Worm (Caenorhabditis elegans) whole organism, L2 larva: ENCODE measurements around the gene K09F6.7.
"Not testable (repeated sequence)": the region's sequence is repeated elsewhere in the genome, so short reads cannot be mapped to it uniquely, and the experiment has no call there.

Experiments
- ZK546.5 ChIP-seq: sonication (generic microtip); optimal IDR thresholded peaks from 2 replicates; lab custom pipeline; 2017; ENCODE audit warnings: missing biosample characterization, missing genetic modification characterization
- alr-1 ChIP-seq: fragments of 150-350 bp; optimal IDR thresholded peaks from 2 replicates; lab custom pipeline; 2014; ENCODE audit warnings: missing biosample characterization, missing genetic modification characterization
- aly-2 ChIP-seq: fragments of 150-350 bp; optimal IDR thresholded peaks from 2 replicates; lab custom pipeline; 2014; ENCODE audit warnings: missing biosample characterization, missing genetic modification characterization
- ama-1 ChIP-seq: fragments of 150-350 bp; optimal IDR thresholded peaks from 2 replicates; lab custom pipeline; 2018; ENCODE audit warnings: inconsistent platforms
- ceh-16 ChIP-seq: fragments of 150-350 bp; optimal IDR thresholded peaks from 2 replicates; lab custom pipeline; 2014; ENCODE audit warnings: missing biosample characterization, missing genetic modification characterization
- ceh-82 ChIP-seq: fragments of 150-350 bp; optimal IDR thresholded peaks from 2 replicates; lab custom pipeline; 2014; ENCODE audit warnings: missing biosample characterization, missing genetic modification characterization
- dmd-4 ChIP-seq: sonication (generic microtip); optimal IDR thresholded peaks from 2 replicates; lab custom pipeline; 2017; ENCODE audit warnings: missing biosample characterization, missing genetic modification characterization
- egl-27 ChIP-seq: sonication (generic microtip); optimal IDR thresholded peaks from 3 replicates; lab custom pipeline; 2017; ENCODE audit warnings: missing biosample characterization, missing genetic modification reagents, missing genetic modification characterization
- elt-1 ChIP-seq: fragments of 150-350 bp; optimal IDR thresholded peaks from 2 replicates; lab custom pipeline; 2014; ENCODE audit warnings: missing biosample characterization, missing genetic modification characterization
- elt-3 ChIP-seq: sonication (generic microtip); optimal IDR thresholded peaks from 2 replicates; lab custom pipeline; 2017; ENCODE audit warnings: missing biosample characterization, missing genetic modification characterization
- gmeb-1 ChIP-seq: fragments of 150-350 bp; optimal IDR thresholded peaks from 2 replicates; lab custom pipeline; 2014; ENCODE audit warnings: missing biosample characterization, missing genetic modification characterization
- lin-11 ChIP-seq: fragments of 150-350 bp; sonication (generic microtip); optimal IDR thresholded peaks from 2 replicates; lab custom pipeline; 2014; ENCODE audit warnings: missing biosample characterization, missing genetic modification characterization, inconsistent platforms, mixed read lengths
- lin-39 ChIP-seq: fragments of 150-350 bp; optimal IDR thresholded peaks from 2 replicates; lab custom pipeline; 2014; ENCODE audit warnings: missing biosample characterization, missing genetic modification reagents, missing genetic modification characterization
- lsy-2 ChIP-seq, 2 experiments: fragments of 150-350 bp in 1 of 2; sonication (generic microtip) in 1 of 2; optimal IDR thresholded peaks; 2 replicates each; lab custom pipeline; 2014 to 2017; ENCODE audit warnings: missing biosample characterization in 2 of 2, missing genetic modification characterization in 2 of 2
- mab-5 ChIP-seq: fragments of 150-350 bp; optimal IDR thresholded peaks from 2 replicates; lab custom pipeline; 2014; ENCODE audit warnings: missing biosample characterization, missing genetic modification characterization
- mdl-1 ChIP-seq, 2 experiments: fragments of 150-350 bp in 1 of 2; sonication (generic microtip) in 1 of 2; optimal IDR thresholded peaks; 2 replicates each; lab custom pipeline; 2017; ENCODE audit warnings: missing biosample characterization in 2 of 2, missing genetic modification characterization in 2 of 2
- nhr-10 ChIP-seq: sonication (generic microtip); optimal IDR thresholded peaks from 2 replicates; lab custom pipeline; 2017; ENCODE audit warnings: missing biosample characterization, missing genetic modification characterization
- nhr-12 ChIP-seq: fragments of 150-350 bp; optimal IDR thresholded peaks from 2 replicates; lab custom pipeline; 2014; ENCODE audit warnings: missing biosample characterization, missing genetic modification characterization
- nhr-129 ChIP-seq: fragments of 150-350 bp; optimal IDR thresholded peaks from 2 replicates; lab custom pipeline; 2014; ENCODE audit warnings: missing biosample characterization, missing genetic modification characterization
- nhr-237 ChIP-seq: fragments of 150-350 bp; optimal IDR thresholded peaks from 2 replicates; lab custom pipeline; 2014; ENCODE audit warnings: missing biosample characterization, missing genetic modification characterization
- nhr-25 ChIP-seq: fragments of 150-350 bp; sonication (generic microtip); optimal IDR thresholded peaks from 3 replicates; lab custom pipeline; 2014; ENCODE audit warnings: missing biosample characterization, missing genetic modification characterization
- nhr-77 ChIP-seq: fragments of 150-350 bp; optimal IDR thresholded peaks from 2 replicates; lab custom pipeline; 2014; ENCODE audit warnings: missing biosample characterization, missing genetic modification characterization
- peb-1 ChIP-seq: fragments of 150-350 bp; optimal IDR thresholded peaks from 2 replicates; lab custom pipeline; 2014; ENCODE audit warnings: missing biosample characterization, missing genetic modification characterization
- sem-4 ChIP-seq: fragments of 150-350 bp; optimal IDR thresholded peaks from 2 replicates; lab custom pipeline; 2014; ENCODE audit warnings: missing biosample characterization, missing genetic modification reagents, missing genetic modification characterization
- skn-1 ChIP-seq: sonication (generic microtip); optimal IDR thresholded peaks from 2 replicates; lab custom pipeline; 2017; ENCODE audit warnings: missing biosample characterization, missing genetic modification characterization
- sma-3 ChIP-seq: sonication (generic microtip); optimal IDR thresholded peaks from 2 replicates; lab custom pipeline; 2016; ENCODE audit warnings: missing genetic modification reagents, missing genetic modification characterization, missing compliant biosample characterization
- snpc-4 ChIP-seq: fragments of 150-350 bp; optimal IDR thresholded peaks from 2 replicates; lab custom pipeline; 2014; ENCODE audit warnings: missing biosample characterization, missing genetic modification characterization
- unc-39 ChIP-seq: fragments of 150-350 bp; optimal IDR thresholded peaks from 2 replicates; lab custom pipeline; 2014; ENCODE audit warnings: missing biosample characterization, missing genetic modification characterization
- unc-55 ChIP-seq: fragments of 150-350 bp; sonication (generic microtip); optimal IDR thresholded peaks from 3 replicates; lab custom pipeline; 2014; ENCODE audit warnings: missing biosample characterization, missing genetic modification reagents, missing genetic modification characterization
- unc-62 ChIP-seq: fragments of 150-350 bp; optimal IDR thresholded peaks from 2 replicates; lab custom pipeline; 2014; ENCODE audit warnings: missing biosample characterization, missing genetic modification reagents, missing genetic modification characterization
- zag-1 ChIP-seq: fragments of 150-350 bp; optimal IDR thresholded peaks from 2 replicates; lab custom pipeline; 2014; ENCODE audit warnings: missing biosample characterization, missing genetic modification characterization
- ztf-1 ChIP-seq: fragments of 200-800 bp; sonication (Bioruptor generic); conservative IDR thresholded peaks from 2 replicates; pipeline ENCODE4 v1.3.6; 2022; ENCODE audit warnings: missing genetic modification characterization, missing compliant biosample characterization
- ztf-4 ChIP-seq: fragments of 150-350 bp; optimal IDR thresholded peaks from 2 replicates; lab custom pipeline; 2014; ENCODE audit warnings: missing biosample characterization, missing genetic modification characterization

Gene K09F6.7

ce11 chrII:2277418-2277817 lies 14.5 kb downstream of the K09F6.7 start, which contains the start of gene K09F6.15:
Gene K09F6.15 (minus strand): TSS chrII:2277518.
- TF ChIP-seq mdl-1 (tag; optimal IDR thresholded peaks at IDR 0.05; lab: Kevin White, UChicago) (no peak), sem-4 (no peak), mab-5 (tag; lab: Kevin White, UChicago) (no peak), peb-1 (tag; lab: Kevin White, UChicago) (no peak), snpc-4 (tag; lab: Kevin White, UChicago) (no peak), ZK546.5 (tag; lab: Kevin White, UChicago) (no peak)

- TF ChIP-seq alr-1 (tag; lab: Kevin White, UChicago), result no peak
- TF ChIP-seq nhr-12, result no peak
- no peak for TF ChIP-seq elt-3 (tag; lab: Kevin White, UChicago)
- TF ChIP-seq lsy-2 (tag; optimal IDR thresholded peaks at IDR 0.05; lab: Kevin White, UChicago), result no peak
- TF ChIP-seq egl-27 (tag; lab: Kevin White, UChicago), result no peak
Observed at ce11 chrII:2273750-2274149, 18.2 kb downstream of the K09F6.7 start.

ce11 chrII:2254861-2255260 lies 37.1 kb downstream of the K09F6.7 start, which contains the start of gene K09F6.3:
Gene K09F6.3 (plus strand): TSS chrII:2255161.
- TF ChIP-seq sma-3; sem-4; lin-39 (tag; lab: Kevin White, UChicago): not testable (repeated sequence)

ce11 chrII:2253676-2254075 lies 38.3 kb downstream of the K09F6.7 start:
- TF ChIP-seq ztf-1 (no peak), egl-27 (tag; lab: Kevin White, UChicago) (no peak), elt-1 (tag; lab: Kevin White, UChicago) (no peak)

ce11 chrII:2251617-2252016 lies 40.3 kb downstream of the K09F6.7 start:
- TF ChIP-seq unc-39 (tag; lab: Kevin White, UChicago) (no peak), nhr-129 (tag; lab: Kevin White, UChicago) (no peak), lin-39 (tag; lab: Kevin White, UChicago) (no peak), lin-11 (tag; lab: Kevin White, UChicago) (no peak), lsy-2 (tag; optimal IDR thresholded peaks at IDR 0.05; lab: Kevin White, UChicago) (no peak), nhr-77 (tag; lab: Kevin White, UChicago) (no peak), sem-4 (no peak), elt-1 (tag; lab: Kevin White, UChicago) (no peak), zag-1 (no peak), nhr-237 (tag; lab: Kevin White, UChicago) (no peak), aly-2 (tag; lab: Kevin White, UChicago) (no peak), snpc-4 (tag; lab: Kevin White, UChicago) (no peak), egl-27 (tag; lab: Kevin White, UChicago) (no peak), dmd-4 (tag; lab: Kevin White, UChicago) (no peak), ceh-82 (tag; lab: Kevin White, UChicago) (no peak)

ce11 chrII:2243342-2243741 lies 48.6 kb downstream of the K09F6.7 start, which contains the start of gene F54A3.2:
Gene F54A3.2 (plus strand): TSS chrII:2243642.
- TF ChIP-seq nhr-77 (tag; lab: Kevin White, UChicago), result no peak
- no peak for TF ChIP-seq lin-39 (tag; lab: Kevin White, UChicago)
- TF ChIP-seq lin-11 (tag; lab: Kevin White, UChicago), result no peak
- no peak for TF ChIP-seq alr-1 (tag; lab: Kevin White, UChicago)
- no peak for TF ChIP-seq skn-1
- no peak for TF ChIP-seq zag-1
- no peak for TF ChIP-seq gmeb-1 (tag; lab: Kevin White, UChicago)
- no peak for TF ChIP-seq ceh-16 (tag; lab: Kevin White, UChicago)
- no peak for TF ChIP-seq nhr-10 (tag; lab: Kevin White, UChicago)
- no peak for TF ChIP-seq egl-27 (tag; lab: Kevin White, UChicago)
- no peak for TF ChIP-seq peb-1 (tag; lab: Kevin White, UChicago)
- TF ChIP-seq ceh-82 (tag; lab: Kevin White, UChicago), result no peak
- no peak for TF ChIP-seq unc-55 (GFP tag; lab: Kevin White, UChicago)
- TF ChIP-seq ama-1 (lab: Kevin White, UChicago), result no peak
- no peak for TF ChIP-seq unc-62
- no peak for TF ChIP-seq mdl-1 (tag; optimal IDR thresholded peaks at IDR 0.05; lab: Kevin White, UChicago)
- TF ChIP-seq nhr-25 (tag; lab: Kevin White, UChicago), result no peak
- TF ChIP-seq ztf-4 (tag; lab: Kevin White, UChicago), result no peak
- no peak for TF ChIP-seq nhr-237 (tag; lab: Kevin White, UChicago)
